Worm (Caenorhabditis elegans): ENCODE results near the gene Y46G5A.14.

Gene Y46G5A.14

ce11 chrII:12774402-12774801 is at the start of gene Y46G5A.14:
Y46G5A.14 (plus strand) TSS chrII:12774702.
- TF ChIP-seq ZK185.1 (tag; optimal IDR thresholded peaks at IDR 0.05; ENCODE audit: poor library complexity, severe bottlenecking): no peak
- peak; percentile 25 for TF ChIP-seq him-1 (tag; optimal IDR thresholded peaks at IDR 0.05)
- TF ChIP-seq Y53F4B.3 (GFP tag; IDR thresholded peaks at IDR 0.05): no peak
- TF ChIP-seq sdz-38 (tag; optimal IDR thresholded peaks at IDR 0.05): no peak
- TF ChIP-seq lin-35 (GFP tag; optimal IDR thresholded peaks at IDR 0.05): no peak

ce11 chrII:12726704-12727103 is 47.8 kb upstream of the Y46G5A.14 start:
- TF ChIP-seq nhr-179 (tag; optimal IDR thresholded peaks at IDR 0.05): no peak
- no peak for TF ChIP-seq F23B12.7 (tag; optimal IDR thresholded peaks at IDR 0.05; ENCODE audit: insufficient read depth)
- no peak for TF ChIP-seq nfya-1 (tag; optimal IDR thresholded peaks at IDR 0.05; ENCODE audit: borderline replicate concordance, insufficient read depth)
- no peak for TF ChIP-seq gei-17 (GFP tag; optimal IDR thresholded peaks at IDR 0.05)
- no peak for TF ChIP-seq F10E7.11 (tag; optimal IDR thresholded peaks at IDR 0.05)
- TF ChIP-seq T07F8.4 (tag; optimal IDR thresholded peaks at IDR 0.05): no peak
- TF ChIP-seq rec-8 (tag; optimal IDR thresholded peaks at IDR 0.05): no peak
- no peak for TF ChIP-seq B0019.2 (GFP tag; conservative IDR thresholded peaks at IDR 0.05)
- 0 out of 2 replicates have a peak, but pooled peaks have one; percentile 57 for TF ChIP-seq attf-6 (GFP tag; IDR thresholded peaks at IDR 0.05)
- TF ChIP-seq madf-6 (GFP tag; IDR thresholded peaks at IDR 0.05): peak; percentile 80
- TF ChIP-seq lsy-27 (tag; optimal IDR thresholded peaks at IDR 0.05; ENCODE audit: borderline replicate concordance, insufficient read depth): no peak
- TF ChIP-seq snpc-1.3 (tag; optimal IDR thresholded peaks at IDR 0.05; ENCODE audit: insufficient read depth): no peak
- peak; percentile 17 for TF ChIP-seq ceh-79 (tag; optimal IDR thresholded peaks at IDR 0.05)
- peak; percentile 92 for TF ChIP-seq him-1 (tag; optimal IDR thresholded peaks at IDR 0.05)
- no peak for TF ChIP-seq unc-62 (GFP tag; optimal IDR thresholded peaks at IDR 0.05)
- no peak for TF ChIP-seq rpc-1 (optimal IDR thresholded peaks at IDR 0.05)
- no peak for TF ChIP-seq rpc-1 (tag; optimal IDR thresholded peaks at IDR 0.05)
- TF ChIP-seq ceh-27 (GFP tag; optimal IDR thresholded peaks at IDR 0.05): no peak
- peak; percentile 85; the same call in 1 of the 2 replicates for TF ChIP-seq Y53G8AR.9 (GFP tag; conservative IDR thresholded peaks at IDR 0.05)
- TF ChIP-seq nhr-80 (tag; optimal IDR thresholded peaks at IDR 0.05): no peak
- TF ChIP-seq cebp-1 (GFP tag; IDR thresholded peaks at IDR 0.05): no peak
- TF ChIP-seq cebp-1 (tag; optimal IDR thresholded peaks at IDR 0.05): peak; percentile 45
- peak; percentile 63 for TF ChIP-seq unc-130 (GFP tag; optimal IDR thresholded peaks at IDR 0.05)
- TF ChIP-seq akir-1 (GFP tag; optimal IDR thresholded peaks at IDR 0.05): no peak
- TF ChIP-seq ets-4 (GFP tag; optimal IDR thresholded peaks at IDR 0.05): no peak
- TF ChIP-seq D2030.7 (GFP tag; IDR thresholded peaks at IDR 0.05): peak; percentile 30; the same call in 1 of the 2 replicates
- no peak for TF ChIP-seq ztf-18 (tag; optimal IDR thresholded peaks at IDR 0.05)
- TF ChIP-seq hlh-26 (GFP tag; conservative IDR thresholded peaks at IDR 0.05): no peak
- TF ChIP-seq athp-1 (tag; optimal IDR thresholded peaks at IDR 0.05): peak; percentile 55
- no peak for TF ChIP-seq nhr-27 (tag; optimal IDR thresholded peaks at IDR 0.05)
- TF ChIP-seq lin-26 (GFP tag; IDR thresholded peaks at IDR 0.05): peak; percentile 55; the same call in 1 of the 2 replicates
- TF ChIP-seq tbp1 (GFP tag; optimal IDR thresholded peaks at IDR 0.05): peak; percentile 23
- TF ChIP-seq hmg-20 (GFP tag; IDR thresholded peaks at IDR 0.05): no peak
- TF ChIP-seq ztf-22 (GFP tag; optimal IDR thresholded peaks at IDR 0.05): no peak
- no peak for TF ChIP-seq madf-3 (GFP tag; IDR thresholded peaks at IDR 0.05)
- TF ChIP-seq atf-7 (tag; optimal IDR thresholded peaks at IDR 0.05): peak; percentile 64
- no peak for TF ChIP-seq ztf-28 (GFP tag; IDR thresholded peaks at IDR 0.05)
- TF ChIP-seq T26A5.8 (tag; optimal IDR thresholded peaks at IDR 0.05): no peak
- no peak for TF ChIP-seq dpl-1 (GFP tag; optimal IDR thresholded peaks at IDR 0.05)
- TF ChIP-seq somi-1 (GFP tag; optimal IDR thresholded peaks at IDR 0.05): no peak
- no peak for TF ChIP-seq lin-35 (GFP tag; optimal IDR thresholded peaks at IDR 0.05)
- 0 out of 2 replicates have a peak, but pooled peaks have one; percentile 67 for TF ChIP-seq nfya-2 (GFP tag; IDR thresholded peaks at IDR 0.05)
- peak; percentile 82 for TF ChIP-seq Y95B8A.8 (GFP tag; IDR thresholded peaks at IDR 0.05)
- TF ChIP-seq C06A6.2 (GFP tag; conservative IDR thresholded peaks at IDR 0.05): no peak
